Worm (Caenorhabditis elegans): ENCODE measurements around the gene C39D10.1.

C39D10.1 gene

ce11 chrX:7906430-7907014 lies at the start of gene C39D10.1:
C39D10.1 (plus strand) TSS chrX:7906964.
- TF ChIP-seq ceh-31 (tag; optimal IDR thresholded peaks at IDR 0.05) = no peak
- no peak for TF ChIP-seq syd-9 (tag; optimal IDR thresholded peaks at IDR 0.05)
- no peak for TF ChIP-seq nhr-11 (tag; optimal IDR thresholded peaks at IDR 0.05)
- TF ChIP-seq hlh-15 (tag; optimal IDR thresholded peaks at IDR 0.05) = no peak
- TF ChIP-seq fkh-6 (tag; optimal IDR thresholded peaks at IDR 0.05) = no peak
- TF ChIP-seq elt-2 (tag; optimal IDR thresholded peaks at IDR 0.05) = no peak
- no peak for TF ChIP-seq ceh-48 (tag; optimal IDR thresholded peaks at IDR 0.05)

- TF ChIP-seq nfya-1 (tag; optimal IDR thresholded peaks at IDR 0.05) = no peak
- no peak for TF ChIP-seq syd-9 (tag; optimal IDR thresholded peaks at IDR 0.05)
- TF ChIP-seq zip-5 (tag; optimal IDR thresholded peaks at IDR 0.05) = no peak
- TF ChIP-seq Y22D7AL.16 (tag; optimal IDR thresholded peaks at IDR 0.05) = no peak
- TF ChIP-seq ceh-34 (tag; optimal IDR thresholded peaks at IDR 0.05) = no peak
- no peak for TF ChIP-seq lin-11 (tag; optimal IDR thresholded peaks at IDR 0.05)
- no peak for TF ChIP-seq ceh-6 (GFP tag; optimal IDR thresholded peaks at IDR 0.05)
These were observed 40.3 kb upstream of the C39D10.1 start for ce11 chrX:7866493-7866892.

ce11 chrX:7867307-7867706 lies 39.5 kb upstream of the C39D10.1 start:
- TF ChIP-seq pha-4 (tag; optimal IDR thresholded peaks at IDR 0.05) (no peak), ceh-48 (tag; optimal IDR thresholded peaks at IDR 0.05) (no peak), ceh-31 (tag; optimal IDR thresholded peaks at IDR 0.05) (no peak), dmd-4 (tag; optimal IDR thresholded peaks at IDR 0.05; ENCODE audit: borderline replicate concordance) (no peak), pax-1 (tag; optimal IDR thresholded peaks at IDR 0.05) (no peak), unc-42 (tag; optimal IDR thresholded peaks at IDR 0.05) (no peak), tbx-7 (tag; optimal IDR thresholded peaks at IDR 0.05) (no peak)

ce11 chrX:7873350-7873749 lies 33.4 kb upstream of the C39D10.1 start:
- TF ChIP-seq hlh-13 (GFP tag; optimal IDR thresholded peaks at IDR 0.05) (no peak), ttx-3 (tag; optimal IDR thresholded peaks at IDR 0.05) (no peak), fkh-10 (GFP tag; optimal IDR thresholded peaks at IDR 0.05) (no peak), ama-1 (optimal IDR thresholded peaks at IDR 0.05) (no peak), ceh-18 (tag; optimal IDR thresholded peaks at IDR 0.05) (no peak), C38D4.7 (GFP tag; optimal IDR thresholded peaks at IDR 0.05) (no peak), pag-3 (tag; optimal IDR thresholded peaks at IDR 0.05; ENCODE audit: borderline replicate concordance) (no peak), F13H6.1 (tag; optimal IDR thresholded peaks at IDR 0.05) (no peak), ceh-14 (tag; optimal IDR thresholded peaks at IDR 0.05) (no peak), syd-9 (tag; optimal IDR thresholded peaks at IDR 0.05) (no peak), unc-42 (tag; optimal IDR thresholded peaks at IDR 0.05) (no peak), unc-3 (GFP tag; conservative IDR thresholded peaks at IDR 0.05) (no peak), unc-3 (tag; optimal IDR thresholded peaks at IDR 0.05) (no peak), nfya-1 (tag; optimal IDR thresholded peaks at IDR 0.05) (no peak), pha-2 (tag; optimal IDR thresholded peaks at IDR 0.05) (no peak), dve-1 (tag; optimal IDR thresholded peaks at IDR 0.05) (no peak), madf-2 (tag; optimal IDR thresholded peaks at IDR 0.05) (no peak), mec-3 (tag; optimal IDR thresholded peaks at IDR 0.05; ENCODE audit: borderline replicate concordance) (no peak), tbx-2 (tag; optimal IDR thresholded peaks at IDR 0.05) (no peak), fax-1 (tag; optimal IDR thresholded peaks at IDR 0.05) (no peak)

- TF ChIP-seq rnt-1 (tag; optimal IDR thresholded peaks at IDR 0.05) = no peak
- no peak for TF ChIP-seq nhr-232 (tag; optimal IDR thresholded peaks at IDR 0.05)
- TF ChIP-seq pag-3 (tag; optimal IDR thresholded peaks at IDR 0.05; ENCODE audit: borderline replicate concordance) = no peak
- no peak for TF ChIP-seq pat-9 (tag; optimal IDR thresholded peaks at IDR 0.05)
- no peak for TF ChIP-seq elt-4 (tag; optimal IDR thresholded peaks at IDR 0.05)
- no peak for TF ChIP-seq ceh-24 (tag; optimal IDR thresholded peaks at IDR 0.05)
- TF ChIP-seq ceh-19 (GFP tag; optimal IDR thresholded peaks at IDR 0.05) = no peak
- TF ChIP-seq C38D4.7 (GFP tag; optimal IDR thresholded peaks at IDR 0.05) = no peak
- TF ChIP-seq che-1 (tag; optimal IDR thresholded peaks at IDR 0.05) = no peak
- TF ChIP-seq npax-4 (tag; optimal IDR thresholded peaks at IDR 0.05) = no peak
These were observed 30.9 kb upstream of the C39D10.1 start, which contains the start of gene cca-1 for ce11 chrX:7875854-7876253. cca-1 (minus strand) TSS chrX:7875954.
